Worm (Caenorhabditis elegans): Measurements from ENCODE around the gene F13B12.4.
A peak's percentile ranks its signal among the peaks of the same experiment; 100 is the strongest.

F13B12.4 gene

ce11 chrIV:10481695-10482094 is 32.0 kb upstream of the F13B12.4 start, which contains the start of gene egl-21 (continued):
- TF ChIP-seq cey-2 (tag; optimal IDR thresholded peaks at IDR 0.05; ENCODE audit: borderline replicate concordance, insufficient read depth) (no peak), aha-1 (tag) (peak; percentile 93), nhr-11 (tag; optimal IDR thresholded peaks at IDR 0.05) (peak; percentile 48), madf-9 (GFP tag; conservative IDR thresholded peaks at IDR 0.05) (no peak), F49E8.2 (tag; optimal IDR thresholded peaks at IDR 0.05; ENCODE audit: borderline replicate concordance) (no peak), egl-27 (tag; optimal IDR thresholded peaks at IDR 0.05) (no peak), ctbp-1 (GFP tag; IDR thresholded peaks at IDR 0.05) (peak; percentile 76), lin-38 (GFP tag; IDR thresholded peaks at IDR 0.05) (no peak), skn-1 (tag; optimal IDR thresholded peaks at IDR 0.05) (no peak), F10B5.3 (tag; optimal IDR thresholded peaks at IDR 0.05) (no peak), vab-7 (GFP tag; IDR thresholded peaks at IDR 0.05) (no peak), nhr-76 (tag; optimal IDR thresholded peaks at IDR 0.05) (no peak), hmg-1.1 (GFP tag; IDR thresholded peaks at IDR 0.05) (peak; percentile 55; the same call in 1 of the 2 replicates), dmd-8 (GFP tag; IDR thresholded peaks at IDR 0.05) (no peak), Y5F2A.4 (GFP tag; optimal IDR thresholded peaks at IDR 0.05) (no peak), nhr-77 (tag; optimal IDR thresholded peaks at IDR 0.05) (no peak), dmd-6 (GFP tag; IDR thresholded peaks at IDR 0.05) (peak; percentile 54), lin-15B (tag; optimal IDR thresholded peaks at IDR 0.05) (no peak), ceh-44 (GFP tag; IDR thresholded peaks at IDR 0.05) (no peak), unc-130 (GFP tag; optimal IDR thresholded peaks at IDR 0.05) (no peak), mep-1 (tag; optimal IDR thresholded peaks at IDR 0.05) (peak; percentile 48), ces-1 (GFP tag; optimal IDR thresholded peaks at IDR 0.05) (no peak), zfp-2 (tag; optimal IDR thresholded peaks at IDR 0.05) (peak; percentile 34), pha-4 (GFP tag; IDR thresholded peaks at IDR 0.05) (no peak), pha-4 (tag; optimal IDR thresholded peaks at IDR 0.05) (no peak), lin-39 (tag; optimal IDR thresholded peaks at IDR 0.05) (no peak), jun-1 (tag; optimal IDR thresholded peaks at IDR 0.05) (no peak), nhr-25 (tag; optimal IDR thresholded peaks at IDR 0.05; ENCODE audit: borderline replicate concordance, insufficient read depth) (no peak)

- TF ChIP-seq skn-1 (tag; optimal IDR thresholded peaks at IDR 0.05) = no peak
- peak in 1 of 2 experiments; percentile 95 for TF ChIP-seq unc-62 (GFP tag; optimal IDR thresholded peaks at IDR 0.05 in 1 of 2)
- no peak for TF ChIP-seq unc-62 (tag; optimal IDR thresholded peaks at IDR 0.05)
Observed at ce11 chrIV:10475234-10475633, 25.5 kb upstream of the F13B12.4 start.

- no peak for TF ChIP-seq zfp-2 (tag; optimal IDR thresholded peaks at IDR 0.05)
- TF ChIP-seq aha-1 (tag) = peak; percentile 44
- TF ChIP-seq sdz-12 (GFP tag; optimal IDR thresholded peaks at IDR 0.05) = no peak
- TF ChIP-seq hif-1 (tag; optimal IDR thresholded peaks at IDR 0.05) = no peak
- no peak for TF ChIP-seq lin-39 (tag; optimal IDR thresholded peaks at IDR 0.05)
- no peak for TF ChIP-seq snpc-1.2 (GFP tag; IDR thresholded peaks at IDR 0.05)
- no peak for TF ChIP-seq nhr-10 (tag; optimal IDR thresholded peaks at IDR 0.05)
- TF ChIP-seq nhr-42 (GFP tag; IDR thresholded peaks at IDR 0.05) = no peak
Observed at ce11 chrIV:10472478-10472877, 22.8 kb upstream of the F13B12.4 start, which contains the start of gene bgnt-1.1. bgnt-1.1 (plus strand) TSS chrIV:10472778.

- TF ChIP-seq zag-1 (tag; optimal IDR thresholded peaks at IDR 0.05) (no peak), jun-1 (tag; optimal IDR thresholded peaks at IDR 0.05) (peak; percentile 6), F10B5.3 (tag; optimal IDR thresholded peaks at IDR 0.05) (no peak), nhr-28 (tag; optimal IDR thresholded peaks at IDR 0.05) (peak; percentile 39), mdt-29 (GFP tag; IDR thresholded peaks at IDR 0.05) (no peak), Y75B8A.6 (GFP tag; IDR thresholded peaks at IDR 0.05) (no peak), lin-1 (GFP tag; IDR thresholded peaks at IDR 0.05) (0 out of 2 replicates have a peak, but pooled peaks have one; percentile 26), dve-1 (tag; optimal IDR thresholded peaks at IDR 0.05; ENCODE audit: insufficient read depth) (peak; percentile 10), zfp-2 (tag; optimal IDR thresholded peaks at IDR 0.05) (no peak), daf-16 (GFP tag; optimal IDR thresholded peaks at IDR 0.05) (no peak), daf-16 (tag; optimal IDR thresholded peaks at IDR 0.05) (peak; percentile 24), hlh-11 (tag; optimal IDR thresholded peaks at IDR 0.05) (peak; percentile 77), dmd-6 (GFP tag; IDR thresholded peaks at IDR 0.05) (peak; percentile 85), ceh-32 (tag; optimal IDR thresholded peaks at IDR 0.05; ENCODE audit: poor library complexity) (no peak), cey-2 (tag; optimal IDR thresholded peaks at IDR 0.05; ENCODE audit: borderline replicate concordance, insufficient read depth) (no peak), Y48G9A.11 (GFP tag; IDR thresholded peaks at IDR 0.05) (no peak), vab-7 (GFP tag; IDR thresholded peaks at IDR 0.05) (no peak), pqm-1 (tag; optimal IDR thresholded peaks at IDR 0.05) (peak; percentile 51), aha-1 (tag) (peak; percentile 92), nhr-10 (tag; optimal IDR thresholded peaks at IDR 0.05) (peak; percentile 13)
Observed at ce11 chrIV:10469494-10469893, 19.8 kb upstream of the F13B12.4 start, which contains the start of gene ugt-44. ugt-44 (plus strand) TSS chrIV:10469741.

Data from whole organism, L4 larva.